Fruit fly (Drosophila melanogaster) whole organism, embryonic: ENCODE measurements around the gene Sodh1.

Experiments
- CG10147 ChIP-seq: fragments of 200-800 bp; sonication (Bioruptor generic); optimal IDR thresholded peaks from 2 replicates; lab custom pipeline; 2019; ENCODE audit warnings: missing biosample characterization, mild to moderate bottlenecking, missing genetic modification characterization, moderate library complexity
- CG10654 ChIP-seq: fragments of 200-800 bp; sonication (Bioruptor generic); optimal IDR thresholded peaks from 2 replicates; lab custom pipeline; 2016; ENCODE audit warnings: missing biosample characterization, missing genetic modification characterization
- CG12299 ChIP-seq: fragments of 200-800 bp; sonication (Bioruptor generic); optimal IDR thresholded peaks from 2 replicates; lab custom pipeline; 2018; ENCODE audit warnings: missing biosample characterization, mild to moderate bottlenecking, missing genetic modification characterization
- CG12769 ChIP-seq: fragments of 200-800 bp; sonication (Bioruptor generic); optimal IDR thresholded peaks from 2 replicates; lab custom pipeline; 2019; ENCODE audit warnings: missing biosample characterization, mild to moderate bottlenecking, missing genetic modification characterization, moderate library complexity
- CG13424 ChIP-seq: fragments of 200-800 bp; sonication (Bioruptor generic); optimal IDR thresholded peaks from 2 replicates; lab custom pipeline; 2019; ENCODE audit warnings: missing biosample characterization, mild to moderate bottlenecking, missing genetic modification characterization, moderate library complexity
- CG14014 ChIP-seq: fragments of 200-800 bp; sonication (Bioruptor generic); IDR thresholded peaks from 2 replicates; pipeline ENCODE4 v1.3.6; 2022; ENCODE audit warnings: missing biosample characterization, missing genetic modification characterization
- CG14710 ChIP-seq: fragments of 200-800 bp; sonication (Bioruptor generic); optimal IDR thresholded peaks from 3 replicates; lab custom pipeline; 2019; ENCODE audit warnings: missing biosample characterization, mild to moderate bottlenecking, missing genetic modification characterization, moderate library complexity
- CG17385 ChIP-seq: fragments of 200-800 bp; sonication (Bioruptor generic); optimal IDR thresholded peaks from 3 replicates; lab custom pipeline; 2018; ENCODE audit warnings: missing biosample characterization, mild to moderate bottlenecking, missing genetic modification characterization
- CG18619 ChIP-seq: fragments of 200-800 bp; sonication (Bioruptor generic); optimal IDR thresholded peaks from 3 replicates; lab custom pipeline; 2017; ENCODE audit warnings: missing biosample characterization, mild to moderate bottlenecking, missing genetic modification characterization
- CG2129 ChIP-seq: fragments of 200-800 bp; sonication (Bioruptor generic); IDR thresholded peaks from 2 replicates; pipeline ENCODE4 v1.3.6; 2022; ENCODE audit warnings: missing biosample characterization, missing genetic modification characterization; ENCODE audit not compliant: partially characterized antibody
- CG2199 ChIP-seq: fragments of 200-800 bp; sonication (Bioruptor generic); IDR thresholded peaks from 3 replicates; pipeline ENCODE4 v1.3.6; 2022; ENCODE audit warnings: missing biosample characterization, missing genetic modification characterization
- CG30403 ChIP-seq: fragments of 200-800 bp; sonication (Bioruptor generic); optimal IDR thresholded peaks from 3 replicates; lab custom pipeline; 2016; ENCODE audit warnings: missing biosample characterization, missing genetic modification characterization
- CG3065 ChIP-seq: fragments of 200-800 bp; sonication (Bioruptor generic); optimal IDR thresholded peaks from 2 replicates; lab custom pipeline; 2016; ENCODE audit warnings: missing biosample characterization, missing genetic modification characterization
- CG31388 ChIP-seq: fragments of 200-800 bp; sonication (Bioruptor generic); optimal IDR thresholded peaks from 2 replicates; lab custom pipeline; 2016; ENCODE audit warnings: missing biosample characterization, missing genetic modification characterization
- CG33557 ChIP-seq: fragments of 200-800 bp; sonication (Bioruptor generic); optimal IDR thresholded peaks from 2 replicates; lab custom pipeline; 2019; ENCODE audit warnings: missing biosample characterization, mild to moderate bottlenecking, missing genetic modification characterization, moderate library complexity
- CG34224 ChIP-seq: fragments of 200-800 bp; sonication (Bioruptor generic); IDR thresholded peaks from 3 replicates; pipeline ENCODE4 v1.3.6; 2022; ENCODE audit warnings: missing biosample characterization, missing genetic modification characterization; ENCODE audit not compliant: partially characterized antibody
- CG34422 ChIP-seq: fragments of 200-800 bp; sonication (Bioruptor generic); IDR thresholded peaks from 3 replicates; pipeline ENCODE4 v1.3.6; 2022; ENCODE audit warnings: missing biosample characterization, missing genetic modification characterization
- CG6175 ChIP-seq: fragments of 200-800 bp; sonication (Bioruptor generic); IDR thresholded peaks from 3 replicates; pipeline ENCODE4 v1.3.6; 2022; ENCODE audit warnings: missing biosample characterization, missing genetic modification characterization
- CG6272 ChIP-seq: fragments of 200-800 bp; sonication (Bioruptor generic); IDR thresholded peaks from 2 replicates; pipeline ENCODE4 v1.3.6; 2022; ENCODE audit warnings: missing biosample characterization, missing genetic modification characterization
- CG6765 ChIP-seq: fragments of 200-800 bp; sonication (Bioruptor generic); optimal IDR thresholded peaks from 3 replicates; lab custom pipeline; 2017; ENCODE audit warnings: missing biosample characterization, mild to moderate bottlenecking, missing genetic modification characterization
- CG9215 ChIP-seq: fragments of 200-800 bp; sonication (Bioruptor generic); IDR thresholded peaks from 2 replicates; pipeline ENCODE4 v1.3.6; 2022; ENCODE audit warnings: missing biosample characterization, missing genetic modification characterization
- D19A ChIP-seq: fragments of 200-800 bp; optimal IDR thresholded peaks from 3 replicates; lab custom pipeline; 2019; ENCODE audit warnings: missing biosample characterization, mild to moderate bottlenecking, missing genetic modification characterization, moderate library complexity
- Dip3 ChIP-seq: fragments of 200-800 bp; sonication (Bioruptor generic); optimal IDR thresholded peaks from 3 replicates; lab custom pipeline; 2016; ENCODE audit warnings: missing biosample characterization, missing genetic modification characterization
- E2f2 ChIP-seq: fragments of 200-800 bp; sonication (Bioruptor generic); IDR thresholded peaks from 2 replicates; pipeline ENCODE4 v1.3.6; 2022; ENCODE audit warnings: missing biosample characterization, missing genetic modification characterization
- HLH4C ChIP-seq: fragments of 200-800 bp; sonication (Bioruptor generic); IDR thresholded peaks from 3 replicates; pipeline ENCODE4 v1.3.6; 2022; ENCODE audit warnings: missing biosample characterization, missing genetic modification characterization; ENCODE audit not compliant: partially characterized antibody
- HmgZ ChIP-seq: fragments of 200-800 bp; sonication (Bioruptor generic); optimal IDR thresholded peaks from 2 replicates; lab custom pipeline; 2018; ENCODE audit warnings: missing biosample characterization, mild to moderate bottlenecking, missing genetic modification characterization
- Hmx ChIP-seq: fragments of 200-800 bp; sonication (Bioruptor generic); optimal IDR thresholded peaks from 2 replicates; lab custom pipeline; 2016; ENCODE audit warnings: missing biosample characterization, missing genetic modification characterization
- NC2β ChIP-seq: fragments of 200-800 bp; sonication (Bioruptor generic); optimal IDR thresholded peaks from 2 replicates; lab custom pipeline; 2016; ENCODE audit warnings: missing biosample characterization, missing genetic modification characterization
- Ravus ChIP-seq: fragments of 200-800 bp; sonication (Bioruptor generic); IDR thresholded peaks from 2 replicates; pipeline ENCODE4 v1.3.6; 2022; ENCODE audit warnings: missing biosample characterization, missing genetic modification characterization
- Sox100B ChIP-seq: fragments of 200-800 bp; sonication (Bioruptor generic); optimal IDR thresholded peaks from 3 replicates; lab custom pipeline; 2018; ENCODE audit warnings: missing biosample characterization, mild to moderate bottlenecking, missing genetic modification characterization
- Spps ChIP-seq: fragments of 200-800 bp; sonication (Bioruptor generic); optimal IDR thresholded peaks from 2 replicates; lab custom pipeline; 2018; ENCODE audit warnings: missing biosample characterization, mild to moderate bottlenecking, missing genetic modification characterization
- Trl ChIP-seq, 3 experiments: fragments of >200 bp in 2 of 3; fragments of 200-800 bp in 1 of 3; sonication (Bioruptor generic) in 1 of 3; optimal IDR thresholded peaks; 2 replicates in 1 of 3; 3 replicates in 2 of 3; lab custom pipeline; 2016 to 2017; ENCODE audit warnings: missing biosample characterization in 1 of 3, missing genetic modification characterization in 1 of 3
- abd-A ChIP-seq: fragments of 200-800 bp; sonication (Bioruptor generic); optimal IDR thresholded peaks from 3 replicates; lab custom pipeline; 2019; ENCODE audit warnings: missing biosample characterization, mild to moderate bottlenecking, missing genetic modification characterization, moderate library complexity
- cato ChIP-seq: fragments of 200-800 bp; sonication (Bioruptor generic); optimal IDR thresholded peaks from 2 replicates; lab custom pipeline; 2016; ENCODE audit warnings: missing biosample characterization, missing genetic modification characterization, borderline replicate concordance
- cg ChIP-seq: fragments of 200-800 bp; sonication (Bioruptor generic); optimal IDR thresholded peaks from 3 replicates; lab custom pipeline; 2019; ENCODE audit warnings: missing biosample characterization, mild to moderate bottlenecking, missing genetic modification characterization, moderate library complexity
- chif ChIP-seq, 2 experiments: fragments of 200-800 bp; sonication (Bioruptor generic); optimal IDR thresholded peaks; 3 replicates each; lab custom pipeline; 2016; ENCODE audit warnings: missing biosample characterization in 2 of 2, missing genetic modification characterization in 2 of 2
- croc ChIP-seq: fragments of 200-800 bp; sonication (Bioruptor generic); conservative IDR thresholded peaks from 3 replicates; pipeline ENCODE4 v1.3.6; 2022; ENCODE audit warnings: missing biosample characterization, missing genetic modification characterization
- jing ChIP-seq: fragments of 200-800 bp; sonication (Bioruptor generic); optimal IDR thresholded peaks from 2 replicates; lab custom pipeline; 2018; ENCODE audit warnings: missing biosample characterization, mild to moderate bottlenecking, missing genetic modification characterization
- mld ChIP-seq: fragments of 200-800 bp; sonication (Bioruptor generic); IDR thresholded peaks from 3 replicates; pipeline ENCODE4 v1.3.6; 2022; ENCODE audit warnings: missing biosample characterization, missing genetic modification characterization; ENCODE audit not compliant: partially characterized antibody
- nau ChIP-seq: fragments of 200-800 bp; sonication (Bioruptor generic); optimal IDR thresholded peaks from 3 replicates; lab custom pipeline; 2017; ENCODE audit warnings: missing biosample characterization, mild to moderate bottlenecking, missing genetic modification characterization, missing genetic modification reagents
- nerfin-1 ChIP-seq: fragments of 200-800 bp; sonication (Bioruptor generic); optimal IDR thresholded peaks from 3 replicates; lab custom pipeline; 2019; ENCODE audit warnings: missing biosample characterization, mild to moderate bottlenecking, missing genetic modification characterization, moderate library complexity
- pum ChIP-seq: fragments of 200-800 bp; sonication (Bioruptor generic); optimal IDR thresholded peaks from 2 replicates; lab custom pipeline; 2016; ENCODE audit warnings: missing biosample characterization, missing genetic modification characterization
- pzg ChIP-seq: fragments of 200-800 bp; sonication (Bioruptor generic); optimal IDR thresholded peaks from 3 replicates; lab custom pipeline; 2018; ENCODE audit warnings: missing biosample characterization, mild to moderate bottlenecking, missing genetic modification characterization, moderate library complexity
- seq ChIP-seq: fragments of 200-800 bp; sonication (Bioruptor generic); IDR thresholded peaks from 2 replicates; pipeline ENCODE4 v1.3.6; 2022; ENCODE audit warnings: missing biosample characterization, missing genetic modification characterization
- so ChIP-seq: fragments of 200-800 bp; sonication (Bioruptor generic); IDR thresholded peaks from 3 replicates; pipeline ENCODE4 v1.3.6; 2022; ENCODE audit warnings: missing biosample characterization, missing genetic modification characterization
- sr ChIP-seq: fragments of 200-800 bp; sonication (Bioruptor generic); IDR thresholded peaks from 3 replicates; pipeline ENCODE4 v1.3.6; 2022; ENCODE audit warnings: missing biosample characterization, missing genetic modification characterization
- trem ChIP-seq: fragments of 200-800 bp; optimal IDR thresholded peaks from 3 replicates; lab custom pipeline; 2019; ENCODE audit warnings: missing biosample characterization, mild to moderate bottlenecking, missing genetic modification characterization, moderate library complexity
- trh ChIP-seq: fragments of 200-800 bp; sonication (Bioruptor generic); optimal IDR thresholded peaks from 2 replicates; lab custom pipeline; 2016; ENCODE audit warnings: missing biosample characterization, missing genetic modification characterization
- wdn ChIP-seq: fragments of 200-800 bp; sonication (Bioruptor generic); IDR thresholded peaks from 2 replicates; pipeline ENCODE4 v1.3.6; 2022; ENCODE audit warnings: missing biosample characterization, missing genetic modification characterization

The Sodh1 gene

DNA sequence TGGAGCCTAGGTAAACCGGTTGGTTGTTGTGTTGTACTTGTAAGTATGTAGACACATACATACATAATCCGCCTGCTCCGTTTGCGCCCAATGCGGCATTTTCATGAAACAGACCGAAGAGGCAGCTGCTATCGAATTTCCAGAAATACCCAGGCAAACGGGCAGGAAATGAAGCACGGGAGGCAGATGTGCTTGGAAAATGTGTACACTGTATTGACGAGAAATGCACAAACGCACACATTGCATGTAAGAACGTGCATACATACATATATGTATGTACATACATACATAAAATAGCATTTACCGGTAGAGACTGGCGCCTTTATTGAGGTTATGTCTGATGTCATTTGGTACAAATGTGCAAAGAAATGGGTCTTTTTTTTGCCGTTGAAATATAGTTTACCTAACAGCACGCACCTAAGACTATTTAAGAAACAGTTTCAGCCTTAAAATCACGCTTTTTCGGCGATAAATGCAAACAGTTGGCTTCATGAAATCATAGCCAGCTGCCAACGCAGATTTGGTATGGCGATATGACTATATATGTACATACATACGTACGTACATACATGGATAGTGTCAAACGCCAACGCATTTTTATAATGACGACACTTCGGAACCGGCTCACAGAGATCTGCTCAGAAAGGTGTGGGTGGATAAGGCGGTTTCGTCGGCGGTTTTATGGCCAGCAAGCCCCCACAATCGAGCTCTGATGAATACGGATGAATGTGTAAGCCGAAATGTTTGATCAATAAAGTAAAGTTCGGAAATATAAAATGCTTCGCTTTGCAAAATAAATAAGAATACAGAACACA lies 37.6 kb downstream of the Sodh1 start (continued):
- TF ChIP-seq trem (tag; lab: Kevin White, UChicago) (no peak), cg (peak; percentile 75), CG13424 (tag; lab: Kevin White, UChicago) (no peak), CG34224 (GFP tag; lab: Robert Waterston, UW) (peak; percentile 40; the same call in 1 of the 3 replicates), CG2129 (GFP tag; lab: Robert Waterston, UW) (no peak), trh (no peak), Ravus (GFP tag; lab: Robert Waterston, UW) (no peak), CG17385 (no peak), CG3065 (GFP tag; lab: Kevin White, UChicago) (no peak), HLH4C (GFP tag; lab: Robert Waterston, UW) (no peak), CG12769 (peak; percentile 23), CG10147 (GFP tag; lab: Kevin White, UChicago) (no peak), chif (GFP tag; optimal IDR thresholded peaks at IDR 0.05; lab: Kevin White, UChicago) (no peak), CG31388 (GFP tag; lab: Kevin White, UChicago) (no peak), CG14014 (GFP tag; lab: Robert Waterston, UW) (0 out of 2 replicates have a peak, but pooled peaks have one; percentile 11), Dip3 (GFP tag; lab: Kevin White, UChicago) (no peak), CG10654 (GFP tag; lab: Kevin White, UChicago) (no peak), abd-A (tag; lab: Kevin White, UChicago) (peak; percentile 29), CG2199 (GFP tag; lab: Robert Waterston, UW) (peak; percentile 77; the same call in 2 of the 3 replicates), wdn (GFP tag; lab: Robert Waterston, UW) (no peak), croc (GFP tag; lab: Robert Waterston, UW) (no peak), CG6765 (GFP tag; lab: Kevin White, UChicago) (peak; percentile 21), Sox100B (GFP tag; lab: Kevin White, UChicago) (no peak), Hmx (GFP tag; lab: Kevin White, UChicago) (no peak), D19A (tag; lab: Kevin White, UChicago) (no peak), cato (GFP tag; lab: Kevin White, UChicago) (no peak), jing (GFP tag; lab: Kevin White, UChicago) (no peak), CG12299 (no peak), CG9215 (no peak), sr (GFP tag; lab: Robert Waterston, UW) (peak; percentile 93), CG6175 (GFP tag; lab: Robert Waterston, UW) (no peak), pum (GFP tag; lab: Kevin White, UChicago) (no peak), CG6272 (GFP tag; lab: Robert Waterston, UW) (no peak), pzg (GFP tag; lab: Kevin White, UChicago) (no peak), CG30403 (GFP tag; lab: Kevin White, UChicago) (no peak), HmgZ (tag; lab: Kevin White, UChicago) (no peak), CG33557 (GFP tag; lab: Kevin White, UChicago) (no peak), mld (no peak), seq (GFP tag; lab: Robert Waterston, UW) (no peak), CG14710 (tag; lab: Kevin White, UChicago) (peak; percentile 12), nerfin-1 (tag; lab: Kevin White, UChicago) (peak; percentile 67), Trl (optimal IDR thresholded peaks at IDR 0.05; lab: Kevin White, UChicago) (no peak), Trl (GFP tag; optimal IDR thresholded peaks at IDR 0.05; lab: Kevin White, UChicago) (no peak), E2f2 (GFP tag; lab: Robert Waterston, UW) (no peak; the same call in 1 of the 2 replicates), NC2β (GFP tag; lab: Kevin White, UChicago) (no peak), nau (GFP tag; lab: Kevin White, UChicago) (no peak), so (GFP tag; lab: Robert Waterston, UW) (peak; percentile 43; the same call in 2 of the 3 replicates), Spps (tag; lab: Kevin White, UChicago) (no peak), CG34422 (GFP tag; lab: Robert Waterston, UW) (peak; percentile 70; the same call in 1 of the 3 replicates), CG18619 (GFP tag; lab: Kevin White, UChicago) (no peak)
